Worm (Caenorhabditis elegans): Measurements from ENCODE around the gene dhcr-24.
A peak's percentile ranks its signal among the peaks of the same experiment; 100 is the strongest.

dhcr-24 gene

ce11 chrX:2548884-2549283 is 15.1 kb downstream of the dhcr-24 start, which contains the start of gene smvt-1:
Gene smvt-1, minus strand, starts transcription at chrX:2548984.
- no peak for TF ChIP-seq ZK546.5 (tag; optimal IDR thresholded peaks at IDR 0.05)
- no peak for TF ChIP-seq sea-2 (GFP tag; optimal IDR thresholded peaks at IDR 0.05)
- no peak for TF ChIP-seq nhr-237 (tag; optimal IDR thresholded peaks at IDR 0.05)
- no peak for TF ChIP-seq ama-1 (optimal IDR thresholded peaks at IDR 0.05)
- TF ChIP-seq ceh-28 (tag; optimal IDR thresholded peaks at IDR 0.05), result no peak
- TF ChIP-seq lin-15B (tag; optimal IDR thresholded peaks at IDR 0.05), result no peak
- TF ChIP-seq ceh-16 (tag; optimal IDR thresholded peaks at IDR 0.05), result no peak
- no peak for TF ChIP-seq elt-1 (tag; optimal IDR thresholded peaks at IDR 0.05)
- no peak for TF ChIP-seq ztf-11 (tag; optimal IDR thresholded peaks at IDR 0.05)
- TF ChIP-seq lsy-12 (tag; optimal IDR thresholded peaks at IDR 0.05), result no peak
- TF ChIP-seq nhr-12 (tag; optimal IDR thresholded peaks at IDR 0.05), result no peak
- TF ChIP-seq snpc-4 (tag; optimal IDR thresholded peaks at IDR 0.05), result no peak
- no peak for TF ChIP-seq pha-4 (tag; optimal IDR thresholded peaks at IDR 0.05)
- TF ChIP-seq mml-1 (tag; optimal IDR thresholded peaks at IDR 0.05), result no peak

ce11 chrX:2544645-2545044 is 19.3 kb downstream of the dhcr-24 start:
- no peak for TF ChIP-seq mdl-1 (tag; optimal IDR thresholded peaks at IDR 0.05)
- TF ChIP-seq nfya-1 (tag; optimal IDR thresholded peaks at IDR 0.05; ENCODE audit: insufficient read depth), result no peak
- TF ChIP-seq elt-1 (tag; optimal IDR thresholded peaks at IDR 0.05), result no peak
- peak; percentile 79 for TF ChIP-seq elt-2 (tag; optimal IDR thresholded peaks at IDR 0.05)
- no peak for TF ChIP-seq ceh-28 (tag; optimal IDR thresholded peaks at IDR 0.05)
- TF ChIP-seq nhr-25 (tag; optimal IDR thresholded peaks at IDR 0.05), result no peak
- TF ChIP-seq fkh-10 (GFP tag; optimal IDR thresholded peaks at IDR 0.05), result no peak
- TF ChIP-seq R02D3.7 (tag; optimal IDR thresholded peaks at IDR 0.05), result no peak
- no peak for TF ChIP-seq nhr-12 (tag; optimal IDR thresholded peaks at IDR 0.05)
- TF ChIP-seq egl-5 (tag; optimal IDR thresholded peaks at IDR 0.05), result no peak
- peak; percentile 21 for TF ChIP-seq pha-4 (tag; optimal IDR thresholded peaks at IDR 0.05)
- no peak for TF ChIP-seq ceh-9 (tag; optimal IDR thresholded peaks at IDR 0.05)
- no peak for TF ChIP-seq nhr-237 (tag; optimal IDR thresholded peaks at IDR 0.05)
- TF ChIP-seq ama-1 (optimal IDR thresholded peaks at IDR 0.05), result no peak
- TF ChIP-seq sea-2 (GFP tag; optimal IDR thresholded peaks at IDR 0.05), result no peak
- TF ChIP-seq egl-27 (tag; optimal IDR thresholded peaks at IDR 0.05), result no peak
- TF ChIP-seq skn-1 (tag; optimal IDR thresholded peaks at IDR 0.05), result peak; percentile 37
- peak; percentile 78 for TF ChIP-seq pqm-1 (tag; optimal IDR thresholded peaks at IDR 0.05)
- no peak for TF ChIP-seq lsy-12 (tag; optimal IDR thresholded peaks at IDR 0.05)
- no peak for TF ChIP-seq lin-15B (tag; optimal IDR thresholded peaks at IDR 0.05)
- no peak for TF ChIP-seq fos-1 (tag; optimal IDR thresholded peaks at IDR 0.05)
- TF ChIP-seq nhr-67 (tag; optimal IDR thresholded peaks at IDR 0.05), result no peak
- TF ChIP-seq zag-1 (tag; optimal IDR thresholded peaks at IDR 0.05), result no peak

ce11 chrX:2543353-2543752 is 20.6 kb downstream of the dhcr-24 start:
- TF ChIP-seq elt-2 (tag; optimal IDR thresholded peaks at IDR 0.05), result peak; percentile 59
- TF ChIP-seq pha-4 (tag; optimal IDR thresholded peaks at IDR 0.05), result no peak
- TF ChIP-seq egl-27 (tag; optimal IDR thresholded peaks at IDR 0.05), result no peak
- no peak for TF ChIP-seq zag-1 (tag; optimal IDR thresholded peaks at IDR 0.05)
- TF ChIP-seq nfya-1 (tag; optimal IDR thresholded peaks at IDR 0.05; ENCODE audit: insufficient read depth), result peak; percentile 10
- TF ChIP-seq pqm-1 (tag; optimal IDR thresholded peaks at IDR 0.05), result peak; percentile 22
- TF ChIP-seq R02D3.7 (tag; optimal IDR thresholded peaks at IDR 0.05), result no peak
- TF ChIP-seq nhr-23 (tag; optimal IDR thresholded peaks at IDR 0.05), result no peak
- no peak for TF ChIP-seq sea-2 (GFP tag; optimal IDR thresholded peaks at IDR 0.05)
- no peak for TF ChIP-seq nhr-77 (tag; optimal IDR thresholded peaks at IDR 0.05)
- no peak for TF ChIP-seq egl-5 (tag; optimal IDR thresholded peaks at IDR 0.05)
- TF ChIP-seq aly-2 (tag; optimal IDR thresholded peaks at IDR 0.05), result no peak
- no peak for TF ChIP-seq nhr-25 (tag; optimal IDR thresholded peaks at IDR 0.05)
- no peak for TF ChIP-seq ceh-9 (tag; optimal IDR thresholded peaks at IDR 0.05)
- no peak for TF ChIP-seq skn-1 (tag; optimal IDR thresholded peaks at IDR 0.05)
- TF ChIP-seq fkh-2 (tag; optimal IDR thresholded peaks at IDR 0.05), result no peak
- no peak for TF ChIP-seq lsy-12 (tag; optimal IDR thresholded peaks at IDR 0.05)

- no peak for TF ChIP-seq nhr-28 (tag; optimal IDR thresholded peaks at IDR 0.05)
- TF ChIP-seq unc-39 (tag; optimal IDR thresholded peaks at IDR 0.05), result no peak
- TF ChIP-seq ceh-82 (tag; optimal IDR thresholded peaks at IDR 0.05), result no peak
- no peak for TF ChIP-seq nhr-11 (tag; optimal IDR thresholded peaks at IDR 0.05)
- TF ChIP-seq pha-4 (tag; optimal IDR thresholded peaks at IDR 0.05), result peak; percentile 79
- TF ChIP-seq elt-2 (tag; optimal IDR thresholded peaks at IDR 0.05), result peak; percentile 84
- no peak for TF ChIP-seq ztf-11 (tag; optimal IDR thresholded peaks at IDR 0.05)
- TF ChIP-seq hmg-11 (tag; optimal IDR thresholded peaks at IDR 0.05), result no peak
- TF ChIP-seq pqm-1 (tag; optimal IDR thresholded peaks at IDR 0.05), result peak; percentile 52
- no peak for TF ChIP-seq R02D3.7 (tag; optimal IDR thresholded peaks at IDR 0.05)
Observed at ce11 chrX:2541003-2541521, 22.9 kb downstream of the dhcr-24 start, which contains the start of gene F52H2.3. Gene F52H2.3, minus strand, starts transcription at chrX:2541053.
